Fruit fly (Drosophila melanogaster): ENCODE measurements around the gene Hakai.
A peak's percentile ranks its signal among the peaks of the same experiment; 100 is the strongest.

Gene Hakai

DNA sequence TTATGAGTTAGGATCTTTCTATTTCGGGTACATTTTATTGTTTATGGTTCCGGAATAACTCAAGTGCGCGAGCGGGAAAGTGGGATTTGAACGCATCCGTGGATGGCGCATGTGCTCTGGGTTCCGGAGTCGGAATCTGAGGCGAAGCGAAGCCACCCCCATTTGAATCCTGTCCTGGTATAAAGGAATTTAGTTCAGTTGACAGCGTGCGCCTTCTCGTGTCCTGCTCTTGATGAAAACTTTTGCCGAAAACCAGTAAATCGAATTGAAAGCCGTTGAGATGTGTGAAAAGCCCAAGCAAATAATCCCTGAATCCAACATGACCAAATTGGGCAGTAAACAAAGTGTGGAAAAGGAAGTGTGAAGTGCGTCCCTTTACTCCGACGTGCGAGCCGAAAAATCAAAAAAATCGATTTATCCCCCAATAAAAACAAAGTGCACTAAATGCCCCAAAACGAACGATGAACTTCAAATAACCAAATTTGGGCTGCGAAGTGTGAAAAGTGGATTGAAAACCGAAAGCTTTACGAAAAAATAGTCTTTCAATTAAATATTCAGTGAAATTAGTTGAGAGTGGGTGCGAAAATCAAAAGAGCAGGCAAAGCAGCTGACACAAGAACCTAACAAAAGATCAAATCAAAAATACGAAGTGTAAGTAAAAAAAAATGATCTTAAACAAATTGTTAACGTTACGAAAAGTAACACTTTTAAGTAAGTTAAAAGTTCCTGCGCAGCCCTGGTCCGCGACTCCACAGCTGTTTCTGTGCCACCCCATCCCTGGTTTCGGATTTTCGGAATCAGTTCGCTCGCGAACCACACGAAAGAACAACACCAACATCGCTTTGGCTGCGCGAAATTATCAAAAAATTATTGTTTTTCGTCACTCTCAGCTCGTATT is 4.4 kb upstream of the Hakai start, which contains the start of gene Lar (continued):
- TF ChIP-seq CG3847 (GFP tag; IDR thresholded peaks at IDR 0.05) (peak; percentile 29; the same call in 1 of the 2 replicates), CG2875 (GFP tag; optimal IDR thresholded peaks at IDR 0.05) (no peak), CG7786 (GFP tag; optimal IDR thresholded peaks at IDR 0.05) (peak; percentile 32), CG9609 (GFP tag; optimal IDR thresholded peaks at IDR 0.05) (peak; percentile 60), Poxn (GFP tag; IDR thresholded peaks at IDR 0.05) (no peak), CG31365 (tag; optimal IDR thresholded peaks at IDR 0.05) (peak; percentile 28), NK7.1 (GFP tag; optimal IDR thresholded peaks at IDR 0.05) (peak; percentile 16), CG10431 (GFP tag; optimal IDR thresholded peaks at IDR 0.05) (peak; percentile 53), mirr (GFP tag; optimal IDR thresholded peaks at IDR 0.05) (peak; percentile 37), chinmo (GFP tag; IDR thresholded peaks at IDR 0.05; ENCODE audit: partially characterized antibody) (no peak), wdn (GFP tag; IDR thresholded peaks at IDR 0.05) (no peak), CG5953 (GFP tag; IDR thresholded peaks at IDR 0.05) (0 out of 2 replicates have a peak, but pooled peaks have one; percentile 3), Sry-β (GFP tag; optimal IDR thresholded peaks at IDR 0.05) (peak; percentile 26), CG6813 (GFP tag; optimal IDR thresholded peaks at IDR 0.05) (peak; percentile 44), vvl (GFP tag; IDR thresholded peaks at IDR 0.05) (peak; percentile 75), scrt (GFP tag; optimal IDR thresholded peaks at IDR 0.05) (peak; percentile 44), Stat92E (GFP tag; optimal IDR thresholded peaks at IDR 0.05) (peak in 1 of 3 experiments; percentile 59), CG7963 (GFP tag; IDR thresholded peaks at IDR 0.05; ENCODE audit: partially characterized antibody) (no peak), Vsx1 (GFP tag; optimal IDR thresholded peaks at IDR 0.05) (no peak), CG8924 (tag; optimal IDR thresholded peaks at IDR 0.05) (peak; percentile 65), CG10565 (GFP tag; optimal IDR thresholded peaks at IDR 0.05) (no peak), Meics (GFP tag; optimal IDR thresholded peaks at IDR 0.05) (peak; percentile 58), HHEX (GFP tag; optimal IDR thresholded peaks at IDR 0.05) (peak; percentile 10), CG7556 (GFP tag; optimal IDR thresholded peaks at IDR 0.05) (peak; percentile 63), Sox102F (GFP tag; optimal IDR thresholded peaks at IDR 0.05) (peak; percentile 58), ara (GFP tag; IDR thresholded peaks at IDR 0.05) (peak; percentile 49), Dll (GFP tag; IDR thresholded peaks at IDR 0.05; ENCODE audit: partially characterized antibody) (peak; percentile 30; the same call in 1 of the 4 replicates), H2.0 (GFP tag; IDR thresholded peaks at IDR 0.05) (peak; percentile 53; the same call in 1 of the 2 replicates), H15 (GFP tag; IDR thresholded peaks at IDR 0.05) (0 out of 3 replicates have a peak, but pooled peaks have one; percentile 9), CG8478 (optimal IDR thresholded peaks at IDR 0.05) (no peak), twi (tag; optimal IDR thresholded peaks at IDR 0.05) (no peak), lab (GFP tag; optimal IDR thresholded peaks at IDR 0.05) (peak; percentile 79), vfl (GFP tag; optimal IDR thresholded peaks at IDR 0.05) (no peak), CG7357 (GFP tag; IDR thresholded peaks at IDR 0.05) (peak; percentile 48; the same call in 1 of the 3 replicates), TFAM (GFP tag; optimal IDR thresholded peaks at IDR 0.05) (no peak), ind (GFP tag; optimal IDR thresholded peaks at IDR 0.05) (peak; percentile 59), CG11723 (GFP tag; optimal IDR thresholded peaks at IDR 0.05) (peak; percentile 34), phol (tag; optimal IDR thresholded peaks at IDR 0.05) (peak; percentile 58), tin (GFP tag; optimal IDR thresholded peaks at IDR 0.05) (peak; percentile 39), Med (GFP tag) (peak; percentile 93), CG4617 (GFP tag; optimal IDR thresholded peaks at IDR 0.05; ENCODE audit: borderline replicate concordance) (peak; percentile 88), Awh (GFP tag; IDR thresholded peaks at IDR 0.05) (0 out of 2 replicates have a peak, but pooled peaks have one; percentile 12), D (optimal IDR thresholded peaks at IDR 0.05) (no peak), D (GFP tag; optimal IDR thresholded peaks at IDR 0.05) (peak; percentile 1), seq (GFP tag; IDR thresholded peaks at IDR 0.05) (no peak), emc (GFP tag; optimal IDR thresholded peaks at IDR 0.05) (no peak), fd102C (GFP tag; optimal IDR thresholded peaks at IDR 0.05) (no peak), Gsc (GFP tag; IDR thresholded peaks at IDR 0.05) (no peak)

Measured in whole organism, embryonic.